Fruit fly (Drosophila melanogaster) whole organism, embryonic: ENCODE data around the gene CG11726.

ENCODE experiments used
- ATbp ChIP-seq: fragments of 200-800 bp; sonication (Bioruptor generic); optimal IDR thresholded peaks from 2 replicates; lab custom pipeline; 2017; ENCODE audit warnings: missing biosample characterization, mild to moderate bottlenecking, missing genetic modification characterization, missing genetic modification reagents
- Abd-B ChIP-seq: fragments of 200-800 bp; sonication (Bioruptor generic); optimal IDR thresholded peaks from 2 replicates; lab custom pipeline; 2018; ENCODE audit warnings: missing biosample characterization, mild to moderate bottlenecking, missing genetic modification characterization, moderate library complexity
- Aef1 ChIP-seq: fragments of 200-800 bp; sonication (Bioruptor generic); IDR thresholded peaks from 3 replicates; pipeline ENCODE4 v1.3.6; 2022; ENCODE audit warnings: missing biosample characterization, missing genetic modification characterization
- Awh ChIP-seq: fragments of 200-800 bp; sonication (Bioruptor generic); IDR thresholded peaks from 2 replicates; pipeline ENCODE4, ENCODE4 v1.3.6; 2022; ENCODE audit warnings: missing biosample characterization, missing genetic modification characterization
- CG10267 ChIP-seq: fragments of 200-800 bp; sonication (Bioruptor generic); optimal IDR thresholded peaks from 2 replicates; lab custom pipeline; 2018; ENCODE audit warnings: missing biosample characterization, mild to moderate bottlenecking, missing genetic modification characterization, moderate library complexity
- CG11723 ChIP-seq: fragments of 200-800 bp; sonication (Bioruptor generic); optimal IDR thresholded peaks from 2 replicates; lab custom pipeline; 2017; ENCODE audit warnings: missing biosample characterization, mild to moderate bottlenecking, missing genetic modification characterization
- CG12391 ChIP-seq: fragments of 200-800 bp; sonication (Bioruptor generic); optimal IDR thresholded peaks from 3 replicates; lab custom pipeline; 2018; ENCODE audit warnings: missing biosample characterization, mild to moderate bottlenecking, missing genetic modification characterization, moderate library complexity
- CG14710 ChIP-seq: fragments of 200-800 bp; sonication (Bioruptor generic); optimal IDR thresholded peaks from 3 replicates; lab custom pipeline; 2019; ENCODE audit warnings: missing biosample characterization, mild to moderate bottlenecking, missing genetic modification characterization, moderate library complexity
- CG15269 ChIP-seq: fragments of 200-800 bp; sonication (Bioruptor generic); optimal IDR thresholded peaks from 2 replicates; lab custom pipeline; 2018; ENCODE audit warnings: missing biosample characterization, mild to moderate bottlenecking, missing genetic modification characterization, moderate library complexity
- CG15696 ChIP-seq: fragments of 200-800 bp; sonication (Bioruptor generic); optimal IDR thresholded peaks from 2 replicates; lab custom pipeline; 2019; ENCODE audit warnings: missing biosample characterization, mild to moderate bottlenecking, missing genetic modification characterization, moderate library complexity
- CG1602 ChIP-seq: fragments of 200-800 bp; sonication (Bioruptor generic); optimal IDR thresholded peaks from 3 replicates; lab custom pipeline; 2016; ENCODE audit warnings: missing biosample characterization, missing genetic modification characterization
- CG17186 ChIP-seq: fragments of 200-800 bp; sonication (Bioruptor generic); optimal IDR thresholded peaks from 3 replicates; lab custom pipeline; 2017; ENCODE audit warnings: missing biosample characterization, missing genetic modification reagents, missing genetic modification characterization
- CG17328 ChIP-seq: fragments of 200-800 bp; sonication (Bioruptor generic); IDR thresholded peaks from 2 replicates; pipeline ENCODE4 v1.3.6; 2022; ENCODE audit warnings: missing biosample characterization, missing genetic modification characterization
- CG18262 ChIP-seq: fragments of 200-800 bp; optimal IDR thresholded peaks from 3 replicates; lab custom pipeline; 2019; ENCODE audit warnings: missing biosample characterization, mild to moderate bottlenecking, missing genetic modification characterization, moderate library complexity
- CG2116 ChIP-seq: fragments of 200-800 bp; sonication (Bioruptor generic); optimal IDR thresholded peaks from 3 replicates; lab custom pipeline; 2018; ENCODE audit warnings: missing biosample characterization, mild to moderate bottlenecking, missing genetic modification characterization
- CG2678 ChIP-seq: fragments of 200-800 bp; sonication (Bioruptor generic); optimal IDR thresholded peaks from 3 replicates; lab custom pipeline; 2019; ENCODE audit warnings: missing biosample characterization, mild to moderate bottlenecking, missing genetic modification characterization, moderate library complexity
- CG3847 ChIP-seq: fragments of 200-800 bp; sonication (Bioruptor generic); IDR thresholded peaks from 2 replicates; pipeline ENCODE4 v1.3.6; 2022; ENCODE audit warnings: missing biosample characterization, missing genetic modification characterization
- CG4404 ChIP-seq: fragments of 200-800 bp; sonication (Bioruptor generic); IDR thresholded peaks from 2 replicates; pipeline ENCODE4 v1.3.6; 2022; ENCODE audit warnings: missing biosample characterization, missing genetic modification characterization
- CG6254 ChIP-seq: fragments of 200-800 bp; sonication (Bioruptor generic); optimal IDR thresholded peaks from 3 replicates; lab custom pipeline; 2017; ENCODE audit warnings: mild to moderate bottlenecking, missing biosample characterization, missing genetic modification reagents, missing genetic modification characterization
- CG8478 ChIP-seq: fragments of >200 bp; optimal IDR thresholded peaks from 2 replicates; lab custom pipeline; 2018
- CG9727 ChIP-seq: fragments of 200-800 bp; sonication (Bioruptor generic); optimal IDR thresholded peaks from 3 replicates; lab custom pipeline; 2017; ENCODE audit warnings: missing biosample characterization, mild to moderate bottlenecking, missing genetic modification characterization
- CG9817 ChIP-seq: fragments of 200-800 bp; sonication (Bioruptor generic); optimal IDR thresholded peaks from 2 replicates; lab custom pipeline; 2018; ENCODE audit warnings: missing biosample characterization, mild to moderate bottlenecking, missing genetic modification characterization, moderate library complexity
- CHES-1-like ChIP-seq: fragments of 200-800 bp; sonication (Bioruptor generic); optimal IDR thresholded peaks from 2 replicates; lab custom pipeline; 2016; ENCODE audit warnings: missing biosample characterization, missing genetic modification characterization
- CkIIα-i1 ChIP-seq: fragments of 200-800 bp; sonication (Bioruptor generic); IDR thresholded peaks from 2 replicates; pipeline ENCODE4 v1.3.6; 2022; ENCODE audit warnings: missing biosample characterization, missing genetic modification characterization
- Dip2 ChIP-seq: fragments of 200-800 bp; sonication (Bioruptor generic); IDR thresholded peaks from 2 replicates; pipeline ENCODE4 v1.3.6; 2022; ENCODE audit warnings: missing biosample characterization, missing genetic modification characterization
- E2f2 ChIP-seq: fragments of 200-800 bp; sonication (Bioruptor generic); IDR thresholded peaks from 2 replicates; pipeline ENCODE4 v1.3.6; 2022; ENCODE audit warnings: missing biosample characterization, missing genetic modification characterization
- Ets65A ChIP-seq: fragments of 200-800 bp; sonication (Bioruptor generic); peaks from one replicate; lab custom pipeline; 2016; ENCODE audit warnings: missing biosample characterization, missing genetic modification characterization
- H2.0 ChIP-seq: fragments of 200-800 bp; sonication (Bioruptor generic); IDR thresholded peaks from 2 replicates; pipeline ENCODE4 v1.3.6; 2022; ENCODE audit warnings: missing biosample characterization, missing genetic modification characterization
- Myb ChIP-seq: fragments of 200-800 bp; sonication (Bioruptor generic); optimal IDR thresholded peaks from 2 replicates; lab custom pipeline; 2016; ENCODE audit warnings: missing biosample characterization, missing genetic modification characterization
- Sry-β ChIP-seq: fragments of 200-800 bp; sonication (Bioruptor generic); optimal IDR thresholded peaks from 2 replicates; lab custom pipeline; 2018; ENCODE audit warnings: missing biosample characterization, mild to moderate bottlenecking, missing genetic modification characterization, moderate library complexity
- Ssrp ChIP-seq: fragments of 200-800 bp; sonication (Bioruptor generic); optimal IDR thresholded peaks from 2 replicates; lab custom pipeline; 2018; ENCODE audit warnings: missing biosample characterization, mild to moderate bottlenecking, missing genetic modification characterization, moderate library complexity
- ara ChIP-seq: fragments of 200-800 bp; sonication (Bioruptor generic); IDR thresholded peaks from 2 replicates; pipeline ENCODE4 v1.3.6; 2022; ENCODE audit warnings: missing biosample characterization, missing genetic modification characterization
- bab2 ChIP-seq: fragments of 200-800 bp; sonication (Bioruptor generic); optimal IDR thresholded peaks from 2 replicates; lab custom pipeline; 2016; ENCODE audit warnings: missing biosample characterization, missing genetic modification characterization
- corto ChIP-seq: fragments of 200-800 bp; sonication (Bioruptor generic); optimal IDR thresholded peaks from 2 replicates; lab custom pipeline; 2016; ENCODE audit warnings: missing biosample characterization, mild to moderate bottlenecking, missing genetic modification characterization, moderate library complexity
- dati ChIP-seq: fragments of 200-800 bp; sonication (Bioruptor generic); IDR thresholded peaks from 2 replicates; pipeline ENCODE4 v1.3.6; 2022; ENCODE audit warnings: missing biosample characterization, missing genetic modification characterization
- dimm ChIP-seq: fragments of 200-800 bp; sonication (Bioruptor generic); IDR thresholded peaks from 2 replicates; pipeline ENCODE4 v1.3.6; 2022; ENCODE audit warnings: missing biosample characterization, missing genetic modification characterization
- dmrt11E ChIP-seq: fragments of 200-800 bp; sonication (Bioruptor generic); optimal IDR thresholded peaks from 3 replicates; lab custom pipeline; 2018; ENCODE audit warnings: missing biosample characterization, mild to moderate bottlenecking, missing genetic modification characterization, moderate library complexity
- fd102C ChIP-seq: fragments of 200-800 bp; sonication (Bioruptor generic); optimal IDR thresholded peaks from 2 replicates; lab custom pipeline; 2018; ENCODE audit warnings: missing biosample characterization, mild to moderate bottlenecking, missing genetic modification characterization, moderate library complexity
- ind ChIP-seq: fragments of 200-800 bp; sonication (Bioruptor generic); optimal IDR thresholded peaks from 3 replicates; lab custom pipeline; 2016; ENCODE audit warnings: missing biosample characterization, missing genetic modification characterization
- kah ChIP-seq: fragments of 200-800 bp; sonication (Bioruptor generic); optimal IDR thresholded peaks from 2 replicates; lab custom pipeline; 2018; ENCODE audit warnings: missing biosample characterization, mild to moderate bottlenecking, missing genetic modification characterization
- lov ChIP-seq, 2 experiments: fragments of 200-800 bp in 1 of 2; fragments of >200 bp in 1 of 2; sonication (Bioruptor generic) in 1 of 2; IDR thresholded peaks in 1 of 2; optimal IDR thresholded peaks in 1 of 2; 2 replicates in 1 of 2; 3 replicates in 1 of 2; pipeline versions ENCODE4 v1.3.6 to Lab custom; 2017 to 2022; ENCODE audit warnings: missing biosample characterization in 1 of 2, missing genetic modification characterization in 1 of 2
- nmo ChIP-seq: fragments of 200-800 bp; sonication (Bioruptor generic); optimal IDR thresholded peaks from 2 replicates; lab custom pipeline; 2018; ENCODE audit warnings: missing biosample characterization, mild to moderate bottlenecking, missing genetic modification characterization, moderate library complexity
- pho ChIP-seq: fragments of 200-800 bp; sonication (Bioruptor generic); optimal IDR thresholded peaks from 2 replicates; lab custom pipeline; 2016; ENCODE audit warnings: missing biosample characterization, missing genetic modification characterization
- rib ChIP-seq: fragments of 200-800 bp; sonication (Bioruptor generic); IDR thresholded peaks from 2 replicates; pipeline ENCODE4 v1.3.6; 2022; ENCODE audit warnings: missing biosample characterization, missing genetic modification characterization
- scrt ChIP-seq: fragments of 200-800 bp; sonication (Bioruptor generic); optimal IDR thresholded peaks from 2 replicates; lab custom pipeline; 2018; ENCODE audit warnings: missing biosample characterization, mild to moderate bottlenecking, missing genetic modification characterization, moderate library complexity
- seq ChIP-seq: fragments of 200-800 bp; sonication (Bioruptor generic); IDR thresholded peaks from 2 replicates; pipeline ENCODE4 v1.3.6; 2022; ENCODE audit warnings: missing biosample characterization, missing genetic modification characterization
- toy ChIP-seq: fragments of 200-800 bp; sonication (Bioruptor generic); IDR thresholded peaks from 2 replicates; pipeline ENCODE4 v1.3.6; 2022; ENCODE audit warnings: missing biosample characterization, missing genetic modification characterization
- unpg ChIP-seq: fragments of 200-800 bp; sonication (Bioruptor generic); optimal IDR thresholded peaks from 3 replicates; lab custom pipeline; 2018; ENCODE audit warnings: missing biosample characterization, mild to moderate bottlenecking, missing genetic modification characterization, moderate library complexity
- wdn ChIP-seq: fragments of 200-800 bp; sonication (Bioruptor generic); IDR thresholded peaks from 2 replicates; pipeline ENCODE4 v1.3.6; 2022; ENCODE audit warnings: missing biosample characterization, missing genetic modification characterization

CG11726 gene

DNA sequence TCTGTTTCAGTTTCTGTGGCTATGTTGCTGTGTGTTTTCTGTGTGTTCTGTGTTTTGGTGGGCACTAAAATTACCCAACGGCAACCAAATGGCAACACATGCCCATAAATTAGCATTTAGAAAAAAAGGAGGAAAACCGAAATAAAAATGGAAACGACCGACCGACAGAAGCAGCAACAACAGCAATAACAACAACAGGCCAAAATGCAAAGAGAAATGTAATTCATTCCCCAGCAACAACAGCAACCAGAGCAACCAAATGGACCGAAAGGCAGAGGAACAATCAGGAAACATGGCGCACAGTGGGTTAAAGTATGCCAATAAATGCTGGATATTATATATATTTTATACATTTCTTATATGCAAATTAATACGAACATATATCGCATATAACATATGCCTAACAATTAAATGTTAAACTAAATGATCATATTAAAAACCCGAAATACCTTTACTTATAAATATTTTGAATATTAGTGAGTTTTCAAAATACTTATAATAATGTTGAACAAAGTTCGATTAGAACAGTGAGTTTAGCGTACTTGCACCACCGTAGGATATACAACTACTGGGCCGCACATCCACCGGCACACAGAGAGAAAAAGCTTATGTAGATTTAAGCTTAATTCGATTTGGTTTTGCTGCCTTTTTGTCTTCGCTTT lies 5.4 kb upstream of the CG11726 start (continued):
- TF ChIP-seq CG12391 (peak; percentile 57), CG4404 (0 out of 2 replicates have a peak, but pooled peaks have one; percentile 8), dati (GFP tag; lab: Robert Waterston, UW) (no peak), scrt (GFP tag; lab: Kevin White, UChicago) (no peak), Abd-B (GFP tag; lab: Kevin White, UChicago) (peak; percentile 17), CkIIα-i1 (GFP tag; lab: Robert Waterston, UW) (no peak), Myb (no peak), CG17186 (GFP tag; lab: Kevin White, UChicago) (no peak), unpg (GFP tag; lab: Kevin White, UChicago) (peak; percentile 56), rib (GFP tag; lab: Robert Waterston, UW) (no peak), corto (GFP tag; lab: Kevin White, UChicago) (peak; percentile 55), CHES-1-like (GFP tag; lab: Kevin White, UChicago) (no peak), CG11723 (peak; percentile 9), CG3847 (peak; percentile 31; the same call in 1 of the 2 replicates), Dip2 (GFP tag; lab: Robert Waterston, UW) (no peak), CG9727 (GFP tag; lab: Kevin White, UChicago) (peak; percentile 46), CG1602 (GFP tag; lab: Kevin White, UChicago) (peak; percentile 14), CG14710 (tag; lab: Kevin White, UChicago) (peak; percentile 37), H2.0 (GFP tag; lab: Robert Waterston, UW) (peak; percentile 34; the same call in 1 of the 2 replicates), CG18262 (tag; lab: Kevin White, UChicago) (peak; percentile 77), Sry-β (GFP tag; lab: Kevin White, UChicago) (no peak), bab2 (GFP tag; lab: Kevin White, UChicago) (no peak), Ssrp (tag; lab: Kevin White, UChicago) (peak; percentile 42), ind (peak; percentile 3), fd102C (GFP tag; lab: Kevin White, UChicago) (no peak), Awh (GFP tag; lab: Robert Waterston, UW) (peak; percentile 42; the same call in 1 of the 2 replicates), ara (GFP tag; lab: Robert Waterston, UW) (no peak), pho (GFP tag; lab: Kevin White, UChicago) (no peak), nmo (GFP tag; lab: Kevin White, UChicago) (peak; percentile 67), CG2116 (GFP tag; lab: Kevin White, UChicago) (peak; percentile 8), CG2678 (peak; percentile 69), wdn (GFP tag; lab: Robert Waterston, UW) (no peak), Aef1 (GFP tag; lab: Robert Waterston, UW) (0 out of 3 replicates have a peak, but pooled peaks have one; percentile 18), CG6254 (GFP tag; lab: Kevin White, UChicago) (peak; percentile 17), CG10267 (peak; percentile 33), toy (GFP tag; lab: Robert Waterston, UW) (no peak), ATbp (GFP tag; lab: Kevin White, UChicago) (peak; percentile 15), dmrt11E (tag; lab: Kevin White, UChicago) (peak; percentile 43), CG8478 (lab: Kevin White, UChicago) (no peak), Ets65A (GFP tag; lab: Kevin White, UChicago) (peak; percentile 40), E2f2 (GFP tag; lab: Robert Waterston, UW) (peak; percentile 45; the same call in 1 of the 2 replicates), CG15269 (tag; lab: Kevin White, UChicago) (peak; percentile 58), kah (no peak), CG9817 (no peak), seq (GFP tag; lab: Robert Waterston, UW) (0 out of 2 replicates have a peak, but pooled peaks have one; percentile 41), dimm (no peak), CG15696 (tag; lab: Kevin White, UChicago) (peak; percentile 18), CG17328 (GFP tag; lab: Robert Waterston, UW) (no peak; the same call in 1 of the 2 replicates), lov (optimal IDR thresholded peaks at IDR 0.05; lab: Kevin White, UChicago) (no peak), lov (GFP tag; IDR thresholded peaks at IDR 0.05; lab: Robert Waterston, UW) (0 out of 3 replicates have a peak, but pooled peaks have one; percentile 23)
